Worm (Caenorhabditis elegans) whole organism, mixed stage, embryonic: ENCODE results near the gene ZK616.65.

Experiments
- blmp-1 ChIP-seq: fragments of 150-350 bp; optimal IDR thresholded peaks from 2 replicates; lab custom pipeline; 2014; ENCODE audit warnings: missing biosample characterization, missing genetic modification characterization
- cnd-1 ChIP-seq: fragments of 200-800 bp; sonication (Bioruptor generic); optimal IDR thresholded peaks from 2 replicates; lab custom pipeline; 2018; ENCODE audit warnings: mild to moderate bottlenecking, missing genetic modification characterization, missing compliant biosample characterization
- drap-1 ChIP-seq: fragments of 200-800 bp; sonication (Bioruptor generic); optimal IDR thresholded peaks from 3 replicates; lab custom pipeline; 2018; ENCODE audit warnings: mild to moderate bottlenecking, missing genetic modification characterization, missing compliant biosample characterization
- elt-3 ChIP-seq: fragments of 150-350 bp; optimal IDR thresholded peaks from 2 replicates; lab custom pipeline; 2014; ENCODE audit warnings: missing biosample characterization, missing genetic modification characterization
- lsy-2 ChIP-seq: fragments of 150-350 bp; optimal IDR thresholded peaks from 2 replicates; lab custom pipeline; 2014; ENCODE audit warnings: missing biosample characterization, missing genetic modification characterization
- mls-2 ChIP-seq: sonication (generic microtip); optimal IDR thresholded peaks from 2 replicates; lab custom pipeline; 2016; ENCODE audit warnings: mild to moderate bottlenecking, missing genetic modification characterization, moderate library complexity, missing compliant biosample characterization
- nhr-237 ChIP-seq: fragments of 150-350 bp; optimal IDR thresholded peaks from 2 replicates; lab custom pipeline; 2014; ENCODE audit warnings: missing biosample characterization, missing genetic modification characterization
- nhr-28 ChIP-seq: fragments of 150-350 bp; optimal IDR thresholded peaks from 2 replicates; lab custom pipeline; 2014; ENCODE audit warnings: missing biosample characterization, missing genetic modification characterization
- nhr-76 ChIP-seq: sonication (generic microtip); optimal IDR thresholded peaks from 2 replicates; lab custom pipeline; 2017; ENCODE audit warnings: missing biosample characterization, missing genetic modification characterization
- snpc-4 ChIP-seq: fragments of 150-350 bp; optimal IDR thresholded peaks from 2 replicates; lab custom pipeline; 2014; ENCODE audit warnings: missing biosample characterization, missing genetic modification characterization
- unc-62 ChIP-seq: fragments of 150-350 bp; optimal IDR thresholded peaks from 2 replicates; lab custom pipeline; 2014; ENCODE audit warnings: missing biosample characterization, missing genetic modification reagents, missing genetic modification characterization

DNA sequence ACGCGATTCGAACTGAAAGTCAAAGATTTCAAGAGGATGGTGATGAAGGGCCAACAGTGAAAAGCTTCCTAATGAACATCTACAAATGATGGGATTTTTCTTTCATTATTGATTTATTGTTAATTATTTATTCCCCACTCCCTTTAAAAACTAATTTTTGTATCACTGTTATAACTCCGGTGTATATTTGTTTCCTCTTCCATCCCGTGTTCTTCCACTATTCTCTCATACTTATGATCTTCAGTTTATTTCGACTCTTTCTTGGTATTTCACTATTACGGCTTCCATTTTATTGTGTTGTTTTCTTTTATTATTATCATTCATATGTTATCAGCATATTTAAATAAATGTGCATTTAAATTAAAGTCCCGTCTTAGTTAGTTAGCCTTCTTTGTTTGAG is 36.7 kb downstream of the ZK616.65 start:
- TF ChIP-seq cnd-1 (tag; lab: Kevin White, UChicago) (no peak), nhr-76 (tag; lab: Kevin White, UChicago) (no peak), elt-3 (no peak), nhr-237 (tag; lab: Kevin White, UChicago) (no peak), snpc-4 (no peak), nhr-28 (tag; lab: Kevin White, UChicago) (no peak), mls-2 (tag; lab: Kevin White, UChicago) (no peak), drap-1 (GFP tag; lab: Kevin White, UChicago) (no peak), unc-62 (no peak), lsy-2 (tag; lab: Kevin White, UChicago) (no peak), blmp-1 (no peak)
